Fruit fly (Drosophila melanogaster) whole organism, embryonic: ENCODE results near the gene Nf1.

Experiments used
- CG10147 ChIP-seq: fragments of 200-800 bp; sonication (Bioruptor generic); optimal IDR thresholded peaks from 2 replicates; lab custom pipeline; 2019; ENCODE audit warnings: missing biosample characterization, mild to moderate bottlenecking, missing genetic modification characterization, moderate library complexity
- CG10543 ChIP-seq: fragments of 200-800 bp; sonication (Bioruptor generic); optimal IDR thresholded peaks from 3 replicates; lab custom pipeline; 2017; ENCODE audit warnings: missing biosample characterization, mild to moderate bottlenecking, missing genetic modification characterization, moderate library complexity
- CG10979 ChIP-seq: fragments of 200-800 bp; sonication (Bioruptor generic); optimal IDR thresholded peaks from 2 replicates; lab custom pipeline; 2018; ENCODE audit warnings: missing biosample characterization, mild to moderate bottlenecking, missing genetic modification characterization, moderate library complexity
- CG11085 ChIP-seq: fragments of 200-800 bp; sonication (Bioruptor generic); IDR thresholded peaks from 2 replicates; pipeline ENCODE4 v1.3.6; 2022; ENCODE audit warnings: missing biosample characterization, missing genetic modification characterization
- CG11398 ChIP-seq: fragments of 200-800 bp; sonication (Bioruptor generic); optimal IDR thresholded peaks from 2 replicates; lab custom pipeline; 2016; ENCODE audit warnings: missing biosample characterization, missing genetic modification characterization
- CG11696 ChIP-seq: fragments of 200-800 bp; sonication (Bioruptor generic); IDR thresholded peaks from 2 replicates; pipeline ENCODE4 v1.3.6; 2022; ENCODE audit warnings: missing biosample characterization, missing genetic modification characterization
- CG13123 ChIP-seq: fragments of 200-800 bp; sonication (Bioruptor generic); optimal IDR thresholded peaks from 2 replicates; lab custom pipeline; 2016; ENCODE audit warnings: missing biosample characterization, missing genetic modification characterization
- CG14667 ChIP-seq: fragments of 200-800 bp; sonication (Bioruptor generic); IDR thresholded peaks from 2 replicates; pipeline ENCODE4 v1.3.6; 2022; ENCODE audit warnings: missing biosample characterization, missing genetic modification characterization
- CG14860 ChIP-seq: fragments of 200-800 bp; sonication (Bioruptor generic); IDR thresholded peaks from 3 replicates; pipeline ENCODE4 v1.3.6; 2022; ENCODE audit warnings: missing biosample characterization, missing genetic modification characterization; ENCODE audit not compliant: partially characterized antibody
- CG15269 ChIP-seq: fragments of 200-800 bp; sonication (Bioruptor generic); optimal IDR thresholded peaks from 2 replicates; lab custom pipeline; 2018; ENCODE audit warnings: missing biosample characterization, mild to moderate bottlenecking, missing genetic modification characterization, moderate library complexity
- CG1603 ChIP-seq: fragments of 200-800 bp; sonication (Bioruptor generic); optimal IDR thresholded peaks from 2 replicates; lab custom pipeline; 2019; ENCODE audit warnings: missing biosample characterization, mild to moderate bottlenecking, missing genetic modification characterization, moderate library complexity
- CG18262 ChIP-seq: fragments of 200-800 bp; optimal IDR thresholded peaks from 3 replicates; lab custom pipeline; 2019; ENCODE audit warnings: missing biosample characterization, mild to moderate bottlenecking, missing genetic modification characterization, moderate library complexity
- CG18619 ChIP-seq: fragments of 200-800 bp; sonication (Bioruptor generic); optimal IDR thresholded peaks from 3 replicates; lab custom pipeline; 2017; ENCODE audit warnings: missing biosample characterization, mild to moderate bottlenecking, missing genetic modification characterization
- CG4730 ChIP-seq: fragments of 200-800 bp; sonication (Bioruptor generic); IDR thresholded peaks from 2 replicates; pipeline ENCODE4 v1.3.6; 2022; ENCODE audit warnings: missing biosample characterization, missing genetic modification characterization
- CG4854 ChIP-seq: fragments of 200-800 bp; sonication (Bioruptor generic); optimal IDR thresholded peaks from 2 replicates; lab custom pipeline; 2016; ENCODE audit warnings: missing biosample characterization, missing genetic modification characterization, inconsistent platforms
- CG7786 ChIP-seq: fragments of 200-800 bp; sonication (Bioruptor generic); optimal IDR thresholded peaks from 2 replicates; lab custom pipeline; 2016; ENCODE audit warnings: missing biosample characterization, missing genetic modification characterization
- CG7839 ChIP-seq: fragments of 200-800 bp; sonication (Bioruptor generic); optimal IDR thresholded peaks from 3 replicates; lab custom pipeline; 2018; ENCODE audit warnings: missing biosample characterization, mild to moderate bottlenecking, missing genetic modification characterization, moderate library complexity
- CoRest ChIP-seq: fragments of 200-800 bp; sonication (Bioruptor generic); optimal IDR thresholded peaks from 3 replicates; lab custom pipeline; 2018; ENCODE audit warnings: missing biosample characterization, mild to moderate bottlenecking, missing genetic modification characterization, moderate library complexity
- Doc2 ChIP-seq: fragments of 200-800 bp; sonication (Bioruptor generic); IDR thresholded peaks from 2 replicates; pipeline ENCODE4 v1.3.6; 2022; ENCODE audit warnings: missing biosample characterization, missing genetic modification characterization
- Drgx ChIP-seq: fragments of 200-800 bp; sonication (Bioruptor generic); IDR thresholded peaks from 2 replicates; pipeline ENCODE4 v1.3.6; 2022; ENCODE audit warnings: missing biosample characterization, missing genetic modification characterization
- Eip74EF ChIP-seq, 2 experiments: fragments of 200-800 bp in 1 of 2; fragments of >200 bp in 1 of 2; sonication (Bioruptor generic) in 1 of 2; optimal IDR thresholded peaks; 2 replicates each; lab custom pipeline; 2017 to 2019; ENCODE audit warnings: missing biosample characterization in 2 of 2, missing genetic modification characterization in 2 of 2, mild to moderate bottlenecking in 1 of 2, moderate library complexity in 1 of 2
- Elba2 ChIP-seq: fragments of 200-800 bp; sonication (Bioruptor generic); optimal IDR thresholded peaks from 3 replicates; lab custom pipeline; 2016; ENCODE audit warnings: missing biosample characterization, missing genetic modification characterization
- HmgZ ChIP-seq: fragments of 200-800 bp; sonication (Bioruptor generic); optimal IDR thresholded peaks from 2 replicates; lab custom pipeline; 2018; ENCODE audit warnings: missing biosample characterization, mild to moderate bottlenecking, missing genetic modification characterization
- Jarid2 ChIP-seq: fragments of 200-800 bp; sonication (Bioruptor generic); optimal IDR thresholded peaks from 3 replicates; lab custom pipeline; 2017; ENCODE audit warnings: mild to moderate bottlenecking, missing biosample characterization, missing genetic modification reagents, missing genetic modification characterization
- Kr ChIP-seq: fragments of 200-800 bp; sonication (Bioruptor generic); optimal IDR thresholded peaks from 2 replicates; lab custom pipeline; 2017; ENCODE audit warnings: missing biosample characterization, mild to moderate bottlenecking, missing genetic modification characterization
- NfI ChIP-seq: fragments of 200-800 bp; sonication (Bioruptor generic); optimal IDR thresholded peaks from 3 replicates; lab custom pipeline; 2018; ENCODE audit warnings: missing biosample characterization, mild to moderate bottlenecking, missing genetic modification characterization, moderate library complexity
- Oli ChIP-seq: fragments of 200-800 bp; sonication (Bioruptor generic); optimal IDR thresholded peaks from 2 replicates; lab custom pipeline; 2018; ENCODE audit warnings: missing biosample characterization, mild to moderate bottlenecking, missing genetic modification characterization, moderate library complexity
- Sox100B ChIP-seq: fragments of 200-800 bp; sonication (Bioruptor generic); optimal IDR thresholded peaks from 3 replicates; lab custom pipeline; 2018; ENCODE audit warnings: missing biosample characterization, mild to moderate bottlenecking, missing genetic modification characterization
- Sox102F ChIP-seq: fragments of 200-800 bp; sonication (Bioruptor generic); optimal IDR thresholded peaks from 2 replicates; lab custom pipeline; 2018; ENCODE audit warnings: missing biosample characterization, mild to moderate bottlenecking, missing genetic modification characterization, moderate library complexity
- Spps ChIP-seq: fragments of 200-800 bp; sonication (Bioruptor generic); optimal IDR thresholded peaks from 2 replicates; lab custom pipeline; 2018; ENCODE audit warnings: missing biosample characterization, mild to moderate bottlenecking, missing genetic modification characterization
- Xbp1 ChIP-seq: fragments of 200-800 bp; sonication (Bioruptor generic); optimal IDR thresholded peaks from 3 replicates; lab custom pipeline; 2016; ENCODE audit warnings: missing biosample characterization, mild to moderate bottlenecking, missing genetic modification characterization
- ab ChIP-seq: fragments of 200-800 bp; sonication (Bioruptor generic); optimal IDR thresholded peaks from 2 replicates; lab custom pipeline; 2016; ENCODE audit warnings: missing biosample characterization, missing genetic modification characterization
- ash1 ChIP-seq: fragments of 200-800 bp; sonication (Bioruptor generic); optimal IDR thresholded peaks from 2 replicates; lab custom pipeline; 2018; ENCODE audit warnings: missing biosample characterization, mild to moderate bottlenecking, missing genetic modification characterization
- bcd ChIP-seq: fragments of 200-800 bp; sonication (Bioruptor generic); optimal IDR thresholded peaks from 2 replicates; lab custom pipeline; 2017; ENCODE audit warnings: missing biosample characterization, mild to moderate bottlenecking, missing genetic modification characterization
- caup ChIP-seq: fragments of 200-800 bp; sonication (Bioruptor generic); optimal IDR thresholded peaks from 3 replicates; lab custom pipeline; 2017; ENCODE audit warnings: missing biosample characterization, mild to moderate bottlenecking, missing genetic modification characterization, moderate library complexity; ENCODE audit not compliant: severe bottlenecking
- chn ChIP-seq: fragments of 200-800 bp; sonication (Bioruptor generic); optimal IDR thresholded peaks from 2 replicates; lab custom pipeline; 2016; ENCODE audit warnings: missing biosample characterization, missing genetic modification characterization
- crc ChIP-seq: fragments of 200-800 bp; sonication (Bioruptor generic); optimal IDR thresholded peaks from 2 replicates; lab custom pipeline; 2016; ENCODE audit warnings: missing biosample characterization, missing genetic modification characterization
- disco-r ChIP-seq: fragments of 200-800 bp; sonication (Bioruptor generic); optimal IDR thresholded peaks from 2 replicates; lab custom pipeline; 2016; ENCODE audit warnings: missing biosample characterization, missing genetic modification characterization
- eve ChIP-seq, 2 experiments: fragments of >200 bp; optimal IDR thresholded peaks; 2 replicates each; lab custom pipeline; 2017; ENCODE audit warnings: missing biosample characterization in 2 of 2, missing genetic modification characterization in 2 of 2
- fd96Cb ChIP-seq: fragments of 200-800 bp; sonication (Bioruptor generic); optimal IDR thresholded peaks from 2 replicates; lab custom pipeline; 2018; ENCODE audit warnings: missing biosample characterization, mild to moderate bottlenecking, missing genetic modification characterization, moderate library complexity
- hb ChIP-seq: fragments of 200-800 bp; sonication (Bioruptor generic); IDR thresholded peaks from 3 replicates; pipeline ENCODE4 v1.3.6; 2022; ENCODE audit warnings: missing biosample characterization, missing genetic modification characterization; ENCODE audit not compliant: partially characterized antibody
- hbn ChIP-seq: fragments of 200-800 bp; sonication (Bioruptor generic); IDR thresholded peaks from 2 replicates; pipeline ENCODE4 v1.3.6; 2022; ENCODE audit warnings: missing biosample characterization, missing genetic modification characterization; ENCODE audit not compliant: partially characterized antibody
- inv ChIP-seq: fragments of 200-800 bp; sonication (Bioruptor generic); IDR thresholded peaks from 2 replicates; pipeline ENCODE4 v1.3.6; 2022; ENCODE audit warnings: missing biosample characterization, missing genetic modification characterization; ENCODE audit not compliant: partially characterized antibody
- kay ChIP-seq: fragments of 200-800 bp; sonication (Bioruptor generic); optimal IDR thresholded peaks from 2 replicates; lab custom pipeline; 2016; ENCODE audit warnings: missing biosample characterization, missing genetic modification characterization
- phol ChIP-seq: fragments of 200-800 bp; sonication (Bioruptor generic); optimal IDR thresholded peaks from 3 replicates; lab custom pipeline; 2018; ENCODE audit warnings: missing biosample characterization, mild to moderate bottlenecking, missing genetic modification characterization, moderate library complexity
- scrt ChIP-seq: fragments of 200-800 bp; sonication (Bioruptor generic); optimal IDR thresholded peaks from 2 replicates; lab custom pipeline; 2018; ENCODE audit warnings: missing biosample characterization, mild to moderate bottlenecking, missing genetic modification characterization, moderate library complexity
- sr ChIP-seq: fragments of 200-800 bp; sonication (Bioruptor generic); IDR thresholded peaks from 3 replicates; pipeline ENCODE4 v1.3.6; 2022; ENCODE audit warnings: missing biosample characterization, missing genetic modification characterization
- ttk ChIP-seq: fragments of 200-800 bp; sonication (Bioruptor generic); IDR thresholded peaks from 2 replicates; pipeline ENCODE4 v2.1.2; 2022; ENCODE audit warnings: missing biosample characterization, missing genetic modification characterization

Nf1 gene

DNA sequence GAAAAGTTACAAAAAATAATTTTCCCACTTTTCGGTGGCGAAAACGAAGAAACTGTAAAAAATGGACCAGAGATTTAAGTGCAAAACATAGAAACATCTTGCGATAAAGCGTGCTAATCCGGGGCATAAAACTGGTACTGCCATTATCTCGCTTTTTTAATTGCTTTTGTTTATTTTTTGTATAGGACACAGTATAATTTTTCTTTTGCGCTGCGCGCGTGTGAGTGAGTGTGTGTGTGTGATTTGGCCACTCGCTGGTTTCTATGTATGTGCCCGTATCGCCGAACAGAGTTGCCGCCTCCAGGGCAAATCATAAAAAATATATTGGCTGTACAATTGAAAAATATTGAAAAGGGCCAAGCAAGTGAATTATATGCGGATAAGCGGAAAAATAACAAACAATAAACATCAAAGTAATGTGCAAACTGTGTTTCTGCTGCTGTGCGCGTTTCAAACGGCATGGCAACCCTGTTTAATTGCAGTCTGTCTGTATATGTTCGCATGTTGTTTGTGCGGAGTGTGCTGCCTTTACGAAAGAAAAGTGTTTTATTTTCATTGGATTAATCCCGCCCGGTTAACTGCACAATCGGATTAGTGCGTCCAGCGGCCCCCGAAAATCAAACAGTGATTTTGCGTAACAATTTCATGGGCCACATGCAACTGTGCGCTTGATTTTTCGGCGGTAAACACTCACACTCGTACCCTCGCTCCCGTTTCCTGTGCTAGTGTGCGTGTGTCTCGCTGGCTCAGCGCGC lies 59.5 kb downstream of the Nf1 start:
- TF ChIP-seq CG14860 (GFP tag; lab: Robert Waterston, UW): no peak
- TF ChIP-seq CG11085: peak; percentile 93
- peak; percentile 95 for TF ChIP-seq CG14667
- TF ChIP-seq Drgx (GFP tag; lab: Robert Waterston, UW): peak; percentile 99
- TF ChIP-seq chn (GFP tag; lab: Kevin White, UChicago): peak; percentile 98
- TF ChIP-seq CG4730 (GFP tag; lab: Robert Waterston, UW): peak; percentile 96
- peak; percentile 93 for TF ChIP-seq CG10979 (tag; lab: Kevin White, UChicago)
- TF ChIP-seq CoRest (tag; lab: Kevin White, UChicago): peak; percentile 96
- peak; percentile 94 for TF ChIP-seq CG18262 (tag; lab: Kevin White, UChicago)
- peak; percentile 96 for TF ChIP-seq fd96Cb (tag; lab: Kevin White, UChicago)
- TF ChIP-seq sr (GFP tag; lab: Robert Waterston, UW): peak; percentile 92
- TF ChIP-seq CG1603 (tag; lab: Kevin White, UChicago): peak; percentile 98
- peak; percentile 95 for TF ChIP-seq CG15269 (tag; lab: Kevin White, UChicago)
- peak; percentile 95 for TF ChIP-seq CG13123 (GFP tag; lab: Kevin White, UChicago)
- TF ChIP-seq Jarid2: peak; percentile 80
- peak; percentile 96 for TF ChIP-seq ttk (GFP tag; lab: Robert Waterston, UW)
- TF ChIP-seq Elba2 (GFP tag; lab: Kevin White, UChicago): peak; percentile 77
- peak; percentile 96 for TF ChIP-seq caup (GFP tag; lab: Kevin White, UChicago)
- TF ChIP-seq crc (GFP tag; lab: Kevin White, UChicago): peak; percentile 96
- TF ChIP-seq disco-r (GFP tag; lab: Kevin White, UChicago): peak; percentile 97
- no peak for TF ChIP-seq inv (GFP tag; lab: Robert Waterston, UW)
- TF ChIP-seq Sox100B (GFP tag; lab: Kevin White, UChicago): peak; percentile 90
- peak; percentile 96 for TF ChIP-seq bcd
- peak; percentile 96 for TF ChIP-seq NfI (GFP tag; lab: Kevin White, UChicago)
- TF ChIP-seq eve (GFP tag; optimal IDR thresholded peaks at IDR 0.05; lab: Kevin White, UChicago): peak in 1 of 2 experiments; percentile 30
- TF ChIP-seq Spps (tag; lab: Kevin White, UChicago): peak; percentile 89
- peak; percentile 11 to 83 for TF ChIP-seq Eip74EF (GFP tag; optimal IDR thresholded peaks at IDR 0.05; lab: Kevin White, UChicago)
- peak; percentile 98 for TF ChIP-seq Sox102F (GFP tag; lab: Kevin White, UChicago)
- TF ChIP-seq CG11398 (GFP tag; lab: Kevin White, UChicago): peak; percentile 97
- TF ChIP-seq HmgZ (tag; lab: Kevin White, UChicago): peak; percentile 96
- peak; percentile 90 for TF ChIP-seq CG11696 (GFP tag; lab: Robert Waterston, UW)
- TF ChIP-seq CG10543 (GFP tag; lab: Kevin White, UChicago): peak; percentile 93
- peak; percentile 98 for TF ChIP-seq ab (GFP tag; lab: Kevin White, UChicago)
- peak; percentile 53 for TF ChIP-seq Kr (GFP tag; lab: Kevin White, UChicago)
- peak; percentile 82 for TF ChIP-seq CG10147 (GFP tag; lab: Kevin White, UChicago)
- TF ChIP-seq CG18619 (GFP tag; lab: Kevin White, UChicago): peak; percentile 95
- no peak for TF ChIP-seq ash1 (GFP tag; lab: Kevin White, UChicago)
- peak; percentile 98 for TF ChIP-seq Xbp1 (GFP tag; lab: Kevin White, UChicago)
- TF ChIP-seq hb: no peak
- TF ChIP-seq hbn: no peak
- TF ChIP-seq scrt (GFP tag; lab: Kevin White, UChicago): peak; percentile 91
- TF ChIP-seq kay (GFP tag; lab: Kevin White, UChicago): peak; percentile 90
- TF ChIP-seq phol (tag; lab: Kevin White, UChicago): peak; percentile 95
- peak; percentile 84 for TF ChIP-seq Doc2
- TF ChIP-seq CG7839 (tag; lab: Kevin White, UChicago): peak; percentile 96
- TF ChIP-seq Oli (tag; lab: Kevin White, UChicago): peak; percentile 96
- peak; percentile 97 for TF ChIP-seq CG7786
- TF ChIP-seq CG4854 (GFP tag; lab: Kevin White, UChicago): peak; percentile 95
